Worm (Caenorhabditis elegans): Measurements from ENCODE around the gene Y73C8C.10.

DNA sequence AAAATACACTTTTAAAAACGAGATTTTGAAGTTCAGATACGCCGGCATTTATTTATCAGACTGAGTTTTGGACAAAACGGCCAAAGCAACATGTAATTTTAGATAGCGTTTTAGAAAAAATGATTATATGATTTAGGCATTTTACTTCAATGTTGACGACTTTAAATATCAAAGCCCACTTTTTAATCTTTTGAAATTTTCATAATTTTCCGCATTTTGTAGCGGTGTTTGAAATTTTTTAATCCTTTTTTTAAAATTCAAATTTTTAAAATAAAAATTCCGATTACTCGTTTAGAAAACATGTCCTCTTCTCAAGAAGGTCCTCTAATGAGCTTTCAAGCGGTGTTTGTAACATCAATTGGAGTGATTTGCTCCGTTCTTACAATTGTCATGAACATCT lies 42.3 kb upstream of the Y73C8C.10 start, which contains the start of gene srbc-6:
- TF ChIP-seq hlh-11 (tag; optimal IDR thresholded peaks at IDR 0.05) = no peak
- no peak for TF ChIP-seq lin-15B (tag; optimal IDR thresholded peaks at IDR 0.05)
- TF ChIP-seq fkh-10 (GFP tag; optimal IDR thresholded peaks at IDR 0.05) = no peak
- TF ChIP-seq ZK546.5 (tag; optimal IDR thresholded peaks at IDR 0.05) = no peak
- TF ChIP-seq cey-2 (tag; optimal IDR thresholded peaks at IDR 0.05; ENCODE audit: borderline replicate concordance, insufficient read depth) = no peak
- TF ChIP-seq ztf-11 (tag; optimal IDR thresholded peaks at IDR 0.05) = no peak
- TF ChIP-seq zag-1 (tag; optimal IDR thresholded peaks at IDR 0.05) = no peak
- no peak for TF ChIP-seq ceh-82 (tag; optimal IDR thresholded peaks at IDR 0.05)
- TF ChIP-seq lsy-2 (tag; optimal IDR thresholded peaks at IDR 0.05) = no peak
- TF ChIP-seq mep-1 (tag; optimal IDR thresholded peaks at IDR 0.05) = no peak
- no peak for TF ChIP-seq nhr-10 (tag; optimal IDR thresholded peaks at IDR 0.05)
